Worm (Caenorhabditis elegans) whole organism, late embryonic: ENCODE results near the gene snrp-3.

Experiments
- ceh-6 ChIP-seq: fragments of 200-800 bp; sonication (Bioruptor generic); optimal IDR thresholded peaks from 2 replicates; lab custom pipeline; 2018; ENCODE audit warnings: mild to moderate bottlenecking, missing genetic modification characterization, missing compliant biosample characterization
- ttx-3 ChIP-seq: sonication (generic microtip); optimal IDR thresholded peaks from 2 replicates; lab custom pipeline; 2016; ENCODE audit warnings: missing genetic modification reagents, missing genetic modification characterization, missing compliant biosample characterization

DNA sequence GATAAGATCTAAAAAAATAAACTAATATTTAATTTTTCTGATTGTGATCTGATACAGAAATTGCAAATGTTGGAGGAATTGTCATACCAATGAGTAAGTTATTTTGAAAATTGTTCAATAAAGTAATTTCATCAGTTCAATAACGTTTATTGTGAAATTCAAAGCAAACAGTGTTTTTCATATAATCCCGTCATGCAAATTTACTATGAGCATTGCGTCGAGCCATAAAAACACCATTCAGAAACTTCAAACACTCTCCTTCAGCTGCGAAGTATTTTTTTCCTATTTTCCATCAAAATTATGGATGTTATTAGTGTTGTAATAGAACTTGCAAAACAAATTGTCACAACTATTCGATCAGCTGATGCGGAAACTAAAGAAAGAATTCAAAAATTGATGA, 35.8 kb downstream of the snrp-3 start, which contains the start of gene C49C8.8:
- TF ChIP-seq ceh-6 (GFP tag; lab: Kevin White, UChicago), result no peak
- TF ChIP-seq ttx-3 (tag; lab: Kevin White, UChicago), result no peak
